Worm (Caenorhabditis elegans) whole organism, dauer: ENCODE measurements around the gene fut-4.

Experiments used
- unc-62 ChIP-seq: sonication (generic microtip); optimal IDR thresholded peaks from 2 replicates; lab custom pipeline; 2017; ENCODE audit warnings: missing biosample characterization, missing genetic modification reagents, missing genetic modification characterization

fut-4 gene

DNA sequence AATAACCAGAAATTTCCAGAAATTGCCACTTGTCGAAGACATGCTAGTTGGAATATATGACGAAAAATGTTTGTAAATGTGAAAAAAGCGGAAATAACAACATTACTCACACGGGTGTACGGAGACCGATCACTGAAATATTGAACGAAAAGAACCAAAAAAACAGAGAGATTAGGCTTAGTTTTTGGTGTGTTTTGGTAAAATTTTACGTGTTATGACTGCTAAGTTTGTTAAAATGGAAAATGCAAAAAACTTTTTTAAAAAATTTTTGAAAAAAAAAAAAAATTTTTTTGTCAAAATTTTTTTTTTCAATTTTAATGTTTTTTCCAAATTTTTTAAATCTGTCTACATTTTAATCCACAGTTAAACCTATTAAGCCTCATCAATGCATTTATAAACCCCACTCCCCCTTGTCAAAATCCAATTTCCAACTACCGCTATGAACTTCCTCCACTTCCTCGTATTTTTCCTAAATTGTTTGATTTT is at the start of gene fut-4, which contains the start of gene K12H6.10:
TSS of gene fut-4 (minus strand) at position 101 of the 486 bp plus-strand sequence.
TSS of gene K12H6.10 (plus strand) at position 436 of the 486 bp plus-strand sequence.
- TF ChIP-seq unc-62 (GFP tag; lab: Kevin White, UChicago), result no peak

ce11 chrII:2871816-2872215 is 49.5 kb upstream of the fut-4 start, which contains the start of gene Y110A2AL.10:
Gene Y110A2AL.10, minus strand, starts transcription at chrII:2871916.
- TF ChIP-seq unc-62 (GFP tag; lab: Kevin White, UChicago), result no peak

DNA sequence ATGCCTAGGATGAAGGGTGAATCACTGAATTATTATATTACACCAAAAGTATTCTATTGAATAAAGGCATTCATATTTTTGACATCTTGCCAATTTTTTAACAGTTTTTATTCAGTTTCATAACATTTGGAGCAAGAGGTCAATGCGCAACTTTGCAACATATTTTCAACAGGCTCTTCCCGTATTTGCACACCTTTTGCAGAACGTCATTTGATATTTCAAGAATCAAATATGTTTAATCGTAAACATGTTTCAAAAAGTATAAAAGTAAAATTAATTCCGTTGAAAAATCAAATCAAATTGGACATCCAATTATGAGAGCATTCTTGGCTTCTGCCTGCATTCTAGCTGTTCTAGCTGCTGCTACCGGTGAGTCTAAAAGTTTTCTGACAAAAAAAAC is 45.4 kb upstream of the fut-4 start, which contains the start of gene Y110A2AL.2:
TSS of gene Y110A2AL.2 (plus strand) at position 301 of the 400 bp plus-strand sequence.
- TF ChIP-seq unc-62 (GFP tag; lab: Kevin White, UChicago), result no peak

DNA sequence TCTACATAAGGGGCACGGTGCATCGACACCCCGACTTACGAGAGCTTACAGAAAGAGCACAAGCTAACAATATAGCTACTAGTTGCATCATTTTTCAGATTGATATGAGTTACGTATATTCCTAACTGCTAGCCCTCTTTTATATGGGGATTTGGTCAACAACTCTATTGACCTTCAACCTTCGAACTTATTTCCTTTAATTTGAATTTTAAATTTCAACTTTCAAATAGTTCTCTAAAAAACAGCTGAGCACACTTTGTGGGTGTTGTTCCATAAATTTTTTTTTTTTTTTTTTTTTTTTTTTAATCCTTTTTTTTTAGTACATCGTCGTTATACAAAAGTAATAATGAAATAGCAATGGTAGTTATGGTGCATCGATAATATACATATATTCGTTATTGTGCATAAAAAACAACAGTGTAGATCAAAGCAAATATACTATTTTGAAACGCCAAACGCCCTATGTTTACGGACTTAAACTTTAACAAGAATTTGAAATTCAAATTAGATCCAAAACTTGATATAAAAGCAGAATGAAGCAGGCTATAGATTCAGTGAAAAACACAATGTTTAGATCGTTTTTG is 44.3 kb upstream of the fut-4 start, which contains the start of the genes Y110A2AL.9 and Y110A2AL.3:
TSS of gene Y110A2AL.9 (minus strand) at position 101 of the 584 bp plus-strand sequence.
TSS of gene Y110A2AL.3 (plus strand) at position 534 of the 584 bp plus-strand sequence.
- TF ChIP-seq unc-62 (GFP tag; lab: Kevin White, UChicago), result no peak

- TF ChIP-seq unc-62 (GFP tag; lab: Kevin White, UChicago), result no peak
Measured at ce11 chrII:2865355-2865754, 43.0 kb upstream of the fut-4 start.

- TF ChIP-seq unc-62 (GFP tag; lab: Kevin White, UChicago), result no peak
Measured at ce11 chrII:2864229-2864628, 41.9 kb upstream of the fut-4 start, which contains the start of gene Y110A2AL.5. Gene Y110A2AL.5, plus strand, starts transcription at chrII:2864529.

DNA sequence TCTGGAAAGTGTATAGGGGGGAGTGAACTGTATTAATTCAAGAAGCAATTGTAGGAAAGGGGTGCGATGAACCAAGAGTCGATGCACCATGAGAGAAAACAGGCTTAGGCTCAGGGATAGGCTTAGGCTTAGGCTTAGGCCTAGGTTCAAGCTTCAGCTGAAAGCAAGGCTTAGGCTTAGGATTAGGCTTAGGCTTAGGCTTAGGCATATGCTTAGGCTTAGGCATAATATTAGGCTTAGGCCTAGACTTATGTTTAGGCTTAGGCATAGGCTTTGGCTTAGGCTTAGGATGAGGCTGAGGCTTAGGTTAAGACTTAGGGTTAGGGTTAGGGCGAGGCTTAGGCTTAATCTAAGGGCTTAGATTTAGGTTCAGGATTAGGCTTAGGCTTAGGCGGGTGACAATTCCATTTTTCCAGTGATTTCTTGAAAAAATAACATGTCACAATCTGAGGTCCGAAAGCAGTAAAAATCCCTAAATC is 40.3 kb upstream of the fut-4 start:
- TF ChIP-seq unc-62 (GFP tag; lab: Kevin White, UChicago), result no peak

DNA sequence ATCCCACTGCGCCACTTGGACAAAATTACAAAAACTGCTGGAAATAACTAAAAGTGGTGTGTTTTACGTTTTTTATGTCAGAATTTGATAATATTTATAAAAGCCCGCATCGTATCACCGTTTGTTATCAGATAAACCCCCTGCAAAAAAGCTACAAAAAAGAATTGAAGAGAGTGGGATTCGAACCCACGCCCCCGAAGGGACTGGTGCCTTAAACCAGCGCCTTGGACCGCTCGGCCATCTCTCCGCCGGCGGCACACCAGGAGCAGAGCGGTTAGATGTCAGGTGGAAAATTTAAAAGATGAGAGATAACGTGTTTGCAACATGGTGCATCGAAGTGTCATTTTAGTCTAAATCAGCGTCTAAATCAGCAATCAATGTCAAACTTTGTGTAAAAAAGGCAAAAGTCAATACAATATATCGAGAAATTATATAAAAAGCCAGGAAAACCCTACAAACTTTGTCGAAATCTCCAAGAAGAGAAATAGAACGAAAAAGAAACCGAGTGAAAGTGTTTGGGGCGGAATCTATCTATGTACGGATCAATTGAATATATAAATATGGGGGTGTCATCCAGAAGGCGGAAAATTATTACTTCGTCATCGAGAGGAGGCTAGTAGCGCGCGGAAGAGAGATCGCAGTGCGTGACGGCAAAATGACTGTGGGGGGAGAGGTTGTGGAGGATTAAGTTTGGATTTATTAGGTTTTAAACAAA is 39.2 kb upstream of the fut-4 start:
- TF ChIP-seq unc-62 (GFP tag; lab: Kevin White, UChicago), result no peak

ce11 chrII:2859873-2860821 is 37.8 kb upstream of the fut-4 start:
- no peak for TF ChIP-seq unc-62 (GFP tag; lab: Kevin White, UChicago)

DNA sequence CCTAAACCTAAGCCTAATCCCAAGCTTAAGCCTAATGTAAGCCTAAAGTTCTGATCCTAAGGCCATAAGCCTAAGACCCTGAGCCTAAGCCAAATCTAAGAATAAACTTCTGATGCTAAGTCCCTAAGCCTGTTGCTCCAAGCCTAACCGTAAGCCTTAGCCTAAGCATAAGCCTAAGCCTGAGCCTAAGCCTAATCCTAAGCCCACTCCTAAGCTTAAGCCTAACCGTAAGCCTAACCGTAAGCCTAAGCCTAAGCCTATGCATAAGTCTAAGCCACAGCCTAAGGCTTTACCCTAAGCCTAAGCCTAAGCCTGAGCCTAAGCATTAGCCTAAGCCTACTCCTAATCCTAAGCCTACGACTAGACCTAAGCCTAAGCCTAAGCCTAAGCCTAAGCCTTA is 37.0 kb upstream of the fut-4 start:
- no peak for TF ChIP-seq unc-62 (GFP tag; lab: Kevin White, UChicago)

ce11 chrII:2858851-2859250 is 36.5 kb upstream of the fut-4 start:
- no peak for TF ChIP-seq unc-62 (GFP tag; lab: Kevin White, UChicago)

DNA sequence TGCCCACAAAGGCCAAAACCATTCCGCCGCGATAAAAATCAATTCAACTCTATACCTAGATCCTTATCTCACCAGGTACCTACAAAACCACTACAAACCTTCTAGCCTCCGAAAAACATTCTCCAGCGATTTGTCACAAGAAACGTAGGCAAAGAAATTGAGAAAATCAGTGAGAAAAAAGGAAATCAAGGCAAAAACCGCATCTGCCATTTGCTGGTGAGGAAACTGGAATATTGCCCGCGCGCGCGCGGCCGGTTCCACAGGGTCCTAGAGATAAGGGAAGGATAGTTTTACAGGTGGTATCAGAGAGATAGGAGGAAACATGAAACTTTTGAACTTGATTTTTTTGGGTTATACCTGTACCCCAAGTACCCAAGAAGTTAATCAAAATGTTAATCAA is 35.2 kb upstream of the fut-4 start:
- TF ChIP-seq unc-62 (GFP tag; lab: Kevin White, UChicago), result no peak

ce11 chrII:2856114-2856513 is 33.8 kb upstream of the fut-4 start:
- no peak for TF ChIP-seq unc-62 (GFP tag; lab: Kevin White, UChicago)

- TF ChIP-seq unc-62 (GFP tag; lab: Kevin White, UChicago), result no peak
Measured at ce11 chrII:2854794-2855193, 32.5 kb upstream of the fut-4 start.

DNA sequence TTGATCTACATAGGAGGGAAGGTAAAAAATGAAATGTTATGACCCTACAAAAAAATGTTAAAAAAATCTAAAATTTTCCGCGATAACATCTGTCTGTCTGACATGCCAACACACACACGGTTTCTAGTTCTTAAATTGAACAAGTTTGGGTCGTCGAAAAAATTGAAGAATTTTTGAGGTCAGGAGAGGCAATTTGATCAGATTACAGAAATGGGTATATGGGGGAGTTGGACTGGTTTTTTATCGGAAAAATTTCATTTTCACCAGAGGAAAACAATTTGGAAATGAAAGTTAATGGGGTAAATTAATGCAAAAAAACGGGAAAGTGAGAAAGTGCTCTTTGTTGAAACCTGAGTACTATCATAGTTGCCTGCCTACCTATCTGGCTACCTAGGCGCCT is 31.4 kb upstream of the fut-4 start:
- no peak for TF ChIP-seq unc-62 (GFP tag; lab: Kevin White, UChicago)
